Fruit fly (Drosophila melanogaster): Measurements from ENCODE around the gene kel.

kel gene

dm6 chr2L:18147511-18148072 lies 9.7 kb upstream of the kel start:
- peak; percentile 78 for TF ChIP-seq svp (GFP tag)
- peak; percentile 86 for TF ChIP-seq fkh (GFP tag; optimal IDR thresholded peaks at IDR 0.05)
- TF ChIP-seq CG8119 (GFP tag; IDR thresholded peaks at IDR 0.05): no peak
- peak; percentile 9 for TF ChIP-seq vri (GFP tag; optimal IDR thresholded peaks at IDR 0.05)

DNA sequence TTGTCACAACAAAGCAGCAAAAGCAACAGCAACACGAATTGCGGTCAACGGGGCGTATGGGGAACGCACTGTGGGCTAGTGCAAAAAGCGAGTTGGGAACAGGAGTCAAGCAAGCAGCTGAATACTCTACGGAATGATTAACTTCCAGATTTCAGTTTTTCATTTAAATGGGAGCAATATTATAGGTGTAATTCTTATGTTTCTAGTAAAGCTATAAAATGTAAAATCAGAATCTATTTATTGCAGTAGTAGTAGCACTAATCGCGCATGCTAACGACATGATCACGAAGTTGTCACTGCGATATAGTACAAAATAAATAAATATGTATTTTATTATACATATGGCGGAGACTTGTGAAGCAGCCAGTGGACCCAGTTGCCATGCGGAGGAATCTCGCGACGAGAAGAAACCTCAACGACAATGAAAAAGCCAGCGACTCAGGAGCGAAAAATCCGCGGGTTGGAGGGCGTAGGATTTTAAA lies 8.8 kb upstream of the kel start:
- TF ChIP-seq OdsH (GFP tag; optimal IDR thresholded peaks at IDR 0.05) (peak; percentile 71), CG6792 (GFP tag; optimal IDR thresholded peaks at IDR 0.05) (peak; percentile 75), net (GFP tag; optimal IDR thresholded peaks at IDR 0.05) (peak; percentile 58), salr (GFP tag; optimal IDR thresholded peaks at IDR 0.05) (peak in 1 of 2 experiments; percentile 48), Sox14 (GFP tag; optimal IDR thresholded peaks at IDR 0.05) (peak; percentile 59), CG8319 (GFP tag; optimal IDR thresholded peaks at IDR 0.05) (peak; percentile 64), Lpt (GFP tag; optimal IDR thresholded peaks at IDR 0.05) (peak; percentile 47), Ets96B (tag; optimal IDR thresholded peaks at IDR 0.05) (peak; percentile 59), lz (GFP tag; optimal IDR thresholded peaks at IDR 0.05) (peak; percentile 63), Gug (GFP tag; IDR thresholded peaks at IDR 0.05) (no peak), eg (GFP tag; IDR thresholded peaks at IDR 0.05) (peak; percentile 44; the same call in 1 of the 3 replicates), svp (GFP tag) (peak; percentile 86), esn (GFP tag; optimal IDR thresholded peaks at IDR 0.05) (peak; percentile 65), CG31627 (GFP tag; optimal IDR thresholded peaks at IDR 0.05) (peak; percentile 65), CG8119 (GFP tag; IDR thresholded peaks at IDR 0.05) (peak; percentile 57), ss (GFP tag; optimal IDR thresholded peaks at IDR 0.05) (peak; percentile 34 to 69), Ets21C (GFP tag; optimal IDR thresholded peaks at IDR 0.05) (peak; percentile 33), CG11294 (GFP tag; IDR thresholded peaks at IDR 0.05) (no peak), Smox (GFP tag; optimal IDR thresholded peaks at IDR 0.05) (peak; percentile 58), Sox102F (GFP tag; optimal IDR thresholded peaks at IDR 0.05) (peak; percentile 45), CG6276 (GFP tag; optimal IDR thresholded peaks at IDR 0.05) (peak; percentile 48), vri (GFP tag; optimal IDR thresholded peaks at IDR 0.05) (no peak), Hr4 (GFP tag; optimal IDR thresholded peaks at IDR 0.05) (peak; percentile 61), CG1621 (tag; optimal IDR thresholded peaks at IDR 0.05) (peak; percentile 36), CG8632 (GFP tag; optimal IDR thresholded peaks at IDR 0.05) (peak; percentile 66), CG15336 (GFP tag; IDR thresholded peaks at IDR 0.05) (peak; percentile 70), pdm3 (GFP tag; optimal IDR thresholded peaks at IDR 0.05) (peak; percentile 76), fkh (GFP tag; optimal IDR thresholded peaks at IDR 0.05) (no peak), CG6808 (GFP tag; optimal IDR thresholded peaks at IDR 0.05) (peak; percentile 76), CG32006 (GFP tag; optimal IDR thresholded peaks at IDR 0.05) (peak; percentile 81), CG3919 (GFP tag; optimal IDR thresholded peaks at IDR 0.05) (peak; percentile 57), topi (GFP tag; optimal IDR thresholded peaks at IDR 0.05) (peak; percentile 48), CG16779 (tag; optimal IDR thresholded peaks at IDR 0.05) (peak; percentile 25), CG6854 (GFP tag; optimal IDR thresholded peaks at IDR 0.05) (no peak), Eip75B (GFP tag; optimal IDR thresholded peaks at IDR 0.05) (peak; percentile 67), Eip93F (GFP tag; optimal IDR thresholded peaks at IDR 0.05) (peak; percentile 14), CG6163 (GFP tag; IDR thresholded peaks at IDR 0.05) (peak; percentile 27; the same call in 1 of the 3 replicates), CG7368 (GFP tag; optimal IDR thresholded peaks at IDR 0.05) (peak; percentile 28), cyc (GFP tag; optimal IDR thresholded peaks at IDR 0.05) (peak; percentile 27), fd59A (GFP tag; optimal IDR thresholded peaks at IDR 0.05) (peak; percentile 51), CG4318 (GFP tag; optimal IDR thresholded peaks at IDR 0.05) (peak; percentile 50), spab (GFP tag; optimal IDR thresholded peaks at IDR 0.05) (peak; percentile 64), Met (GFP tag; optimal IDR thresholded peaks at IDR 0.05) (peak; percentile 67), Hr38 (GFP tag; optimal IDR thresholded peaks at IDR 0.05) (no peak), dsx (GFP tag; optimal IDR thresholded peaks at IDR 0.05; ENCODE audit: poor library complexity, severe bottlenecking) (peak; percentile 52), Hr39 (GFP tag; optimal IDR thresholded peaks at IDR 0.05) (peak; percentile 44), CG11762 (GFP tag; optimal IDR thresholded peaks at IDR 0.05; ENCODE audit: insufficient read depth) (peak; percentile 69), CG11902 (GFP tag; optimal IDR thresholded peaks at IDR 0.05) (peak; percentile 64)
